Fruit fly (Drosophila melanogaster) whole organism, adult: ENCODE data around the gene Tsr1.

ENCODE experiments used
- CG11617 ChIP-seq: fragments of 200-800 bp; sonication (Bioruptor generic); optimal IDR thresholded peaks from 2 replicates; lab custom pipeline; 2017; ENCODE audit warnings: mild to moderate bottlenecking, missing biosample characterization, missing genetic modification reagents, missing genetic modification characterization
- tj ChIP-seq: fragments of 200-800 bp; sonication (Bioruptor generic); optimal IDR thresholded peaks from 3 replicates; lab custom pipeline; 2017; ENCODE audit warnings: missing biosample characterization, mild to moderate bottlenecking, missing genetic modification characterization, moderate library complexity

dm6 chr3L:21300280-21300679, 34.7 kb upstream of the Tsr1 start, which contains the start of gene Cpr78Cc:
- no peak for TF ChIP-seq CG11617
- no peak for TF ChIP-seq tj (GFP tag; lab: Kevin White, UChicago)
